Fruit fly (Drosophila melanogaster): ENCODE data around the gene Bin1.

The Bin1 gene

DNA sequence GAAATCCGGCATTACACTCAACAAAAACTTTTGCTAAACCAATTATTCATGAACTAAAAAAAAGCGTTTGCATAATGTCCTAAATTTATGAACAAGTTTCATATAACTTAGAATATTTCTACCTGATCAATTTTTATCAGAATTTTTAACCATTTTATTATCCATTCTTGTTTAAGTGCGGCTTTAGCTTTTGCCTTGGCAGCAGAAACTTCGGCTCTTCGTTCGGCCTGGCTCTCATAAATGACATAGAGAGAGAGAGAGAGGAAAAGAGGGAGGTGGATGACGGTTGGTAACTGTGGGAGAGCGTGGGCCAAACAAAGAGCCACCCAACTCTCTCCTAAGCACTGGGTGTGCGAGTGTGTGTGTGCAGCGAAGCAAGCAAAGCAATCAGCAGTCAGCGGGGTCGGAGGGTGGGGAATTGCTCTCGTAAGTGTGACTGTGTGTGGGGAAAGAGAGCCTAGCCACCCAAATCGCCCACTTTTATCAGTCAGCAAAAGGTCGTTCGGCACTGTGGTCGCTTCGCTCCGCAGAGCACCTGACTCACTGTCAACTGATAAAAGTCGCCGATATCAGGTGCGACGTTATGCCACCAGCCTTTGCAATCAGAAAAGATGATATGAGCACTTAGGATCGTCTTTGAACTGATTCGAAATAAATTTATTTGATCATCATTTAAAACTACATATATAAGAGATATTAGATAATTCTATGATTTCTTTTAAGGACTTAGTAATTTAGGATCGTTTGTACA lies 35.2 kb upstream of the Bin1 start (continued):
- TF ChIP-seq CG7745 (tag; optimal IDR thresholded peaks at IDR 0.05) (peak; percentile 79), grn (GFP tag; optimal IDR thresholded peaks at IDR 0.05) (peak; percentile 75), nom (GFP tag; optimal IDR thresholded peaks at IDR 0.05) (peak; percentile 93), Fer2 (tag; optimal IDR thresholded peaks at IDR 0.05) (peak; percentile 94), CG14965 (GFP tag; optimal IDR thresholded peaks at IDR 0.05; ENCODE audit: borderline replicate concordance) (peak; percentile 87), CG31441 (GFP tag; IDR thresholded peaks at IDR 0.05) (no peak), CG10431 (GFP tag; optimal IDR thresholded peaks at IDR 0.05) (peak; percentile 95), sqz (GFP tag; optimal IDR thresholded peaks at IDR 0.05) (peak; percentile 95), hb (GFP tag; IDR thresholded peaks at IDR 0.05; ENCODE audit: partially characterized antibody) (no peak), lmd (GFP tag; IDR thresholded peaks at IDR 0.05) (no peak), Hr78 (GFP tag; optimal IDR thresholded peaks at IDR 0.05) (peak in 1 of 2 experiments; percentile 93), sima (GFP tag; optimal IDR thresholded peaks at IDR 0.05) (peak; percentile 93), CG10654 (GFP tag; optimal IDR thresholded peaks at IDR 0.05) (peak; percentile 96), ranshi (GFP tag; IDR thresholded peaks at IDR 0.05) (no peak), CG7928 (GFP tag; optimal IDR thresholded peaks at IDR 0.05) (peak; percentile 76), twi (tag; optimal IDR thresholded peaks at IDR 0.05) (peak; percentile 96), pum (GFP tag; optimal IDR thresholded peaks at IDR 0.05) (peak; percentile 97), CG8765 (GFP tag; IDR thresholded peaks at IDR 0.05) (no peak), Dfd (GFP tag; optimal IDR thresholded peaks at IDR 0.05) (no peak), az2 (GFP tag; optimal IDR thresholded peaks at IDR 0.05) (peak; percentile 97), slbo (GFP tag; IDR thresholded peaks at IDR 0.05) (no peak), chinmo (GFP tag; IDR thresholded peaks at IDR 0.05; ENCODE audit: partially characterized antibody) (no peak), oc (tag; optimal IDR thresholded peaks at IDR 0.05) (peak; percentile 99), Vsx1 (GFP tag; optimal IDR thresholded peaks at IDR 0.05) (peak; percentile 95), ssp (GFP tag; IDR thresholded peaks at IDR 0.05) (no peak), CG30403 (GFP tag; optimal IDR thresholded peaks at IDR 0.05) (peak; percentile 98), CG10321 (GFP tag; IDR thresholded peaks at IDR 0.05) (no peak), CG10366 (GFP tag; IDR thresholded peaks at IDR 0.05) (no peak), H15 (GFP tag; IDR thresholded peaks at IDR 0.05) (no peak), CG11696 (GFP tag; IDR thresholded peaks at IDR 0.05) (no peak), CG2129 (GFP tag; IDR thresholded peaks at IDR 0.05; ENCODE audit: partially characterized antibody) (no peak), ro (GFP tag; IDR thresholded peaks at IDR 0.05) (no peak), unpg (GFP tag; optimal IDR thresholded peaks at IDR 0.05) (peak; percentile 99), CG33213 (GFP tag; optimal IDR thresholded peaks at IDR 0.05) (peak; percentile 96), CrebB (tag; optimal IDR thresholded peaks at IDR 0.05) (peak; percentile 96), aop (GFP tag; IDR thresholded peaks at IDR 0.05) (no peak), HHEX (GFP tag; optimal IDR thresholded peaks at IDR 0.05) (peak; percentile 97), CG15696 (tag; optimal IDR thresholded peaks at IDR 0.05) (peak; percentile 78), CG8478 (optimal IDR thresholded peaks at IDR 0.05) (no peak), CG3838 (GFP tag; optimal IDR thresholded peaks at IDR 0.05) (peak; percentile 93), ase (GFP tag; IDR thresholded peaks at IDR 0.05) (no peak), CG6854 (GFP tag; optimal IDR thresholded peaks at IDR 0.05) (peak; percentile 97), CG1647 (GFP tag; optimal IDR thresholded peaks at IDR 0.05) (peak; percentile 96), jumu (GFP tag; optimal IDR thresholded peaks at IDR 0.05) (peak; percentile 98), CG9797 (GFP tag; optimal IDR thresholded peaks at IDR 0.05) (peak; percentile 60), fd64A (GFP tag; optimal IDR thresholded peaks at IDR 0.05) (peak; percentile 96), Opbp (GFP tag; IDR thresholded peaks at IDR 0.05; ENCODE audit: partially characterized antibody) (no peak), Atf-2 (GFP tag; optimal IDR thresholded peaks at IDR 0.05) (peak; percentile 96), tx (GFP tag; optimal IDR thresholded peaks at IDR 0.05) (peak; percentile 97), bowl (GFP tag; IDR thresholded peaks at IDR 0.05) (no peak)
